Worm (Caenorhabditis elegans): ENCODE measurements around the gene gbh-2.

DNA sequence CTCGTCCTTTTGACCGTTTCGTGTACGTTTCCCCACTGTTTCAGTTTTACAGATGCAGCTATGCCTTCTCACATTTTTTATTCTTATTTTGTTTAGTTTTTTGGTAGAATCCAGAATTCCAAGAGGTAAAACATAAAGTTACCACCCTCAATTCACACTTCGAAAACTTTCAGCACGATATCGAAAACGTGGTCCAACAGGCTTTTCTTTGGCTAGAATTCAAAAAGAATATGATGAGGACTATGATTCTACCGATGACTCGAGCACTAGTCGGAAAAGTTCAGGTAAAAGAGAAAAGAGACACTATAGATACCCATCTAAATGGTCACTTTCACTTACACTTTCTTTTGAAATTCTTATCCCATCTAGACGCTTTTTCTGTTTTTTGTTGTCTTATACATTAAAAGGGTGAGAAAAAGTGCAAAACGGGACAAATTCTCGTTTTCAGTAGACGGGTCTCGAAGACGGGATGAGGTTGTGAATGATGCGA, 8.6 kb downstream of the gbh-2 start, which contains the start of gene M05D6.9:
- TF ChIP-seq skn-1 (tag; optimal IDR thresholded peaks at IDR 0.05) (no peak), ztf-11 (tag; optimal IDR thresholded peaks at IDR 0.05) (no peak), aly-2 (tag; optimal IDR thresholded peaks at IDR 0.05) (no peak), nhr-12 (tag; optimal IDR thresholded peaks at IDR 0.05) (no peak), fos-1 (tag; optimal IDR thresholded peaks at IDR 0.05) (no peak), ama-1 (optimal IDR thresholded peaks at IDR 0.05) (no peak)
